Worm (Caenorhabditis elegans) whole organism, L4/young adult: ENCODE measurements around the gene lgc-56.

Experiments used
- W03F9.2 ChIP-seq: fragments of 150-350 bp; optimal IDR thresholded peaks from 2 replicates; lab custom pipeline; 2014; ENCODE audit warnings: missing biosample characterization, missing genetic modification characterization
- dao-5 ChIP-seq: sonication (generic microtip); optimal IDR thresholded peaks from 2 replicates; lab custom pipeline; 2016; ENCODE audit warnings: missing genotype, missing genetic modification characterization, moderate library complexity, missing compliant biosample characterization
- him-1 ChIP-seq: sonication (generic microtip); optimal IDR thresholded peaks from 2 replicates; lab custom pipeline; 2016; ENCODE audit warnings: missing genotype, missing genetic modification reagents, missing genetic modification characterization, missing compliant biosample characterization

DNA sequence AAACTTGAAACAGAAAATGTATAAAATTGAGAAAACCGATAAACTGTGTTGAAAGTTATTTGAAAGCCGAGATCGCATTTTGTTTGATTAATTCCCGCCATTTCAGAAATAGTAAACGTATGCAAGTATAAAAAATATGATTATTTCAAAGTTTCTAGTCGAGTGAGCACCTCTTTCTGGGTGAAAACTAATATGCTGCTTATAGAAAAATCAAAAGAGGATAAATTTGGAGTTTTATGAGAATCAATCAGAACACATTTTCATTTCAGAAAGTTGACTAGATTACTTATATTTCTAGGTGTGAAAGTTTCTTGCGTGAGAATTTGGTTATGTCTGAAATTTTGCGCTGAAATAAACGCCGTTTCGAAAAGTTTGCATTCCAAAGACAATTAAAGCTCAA, 27.3 kb downstream of the lgc-56 start, which contains the start of gene srb-13:
- TF ChIP-seq W03F9.2 = no peak
- no peak for TF ChIP-seq him-1 (tag; lab: Kevin White, UChicago)
- TF ChIP-seq dao-5 (tag; lab: Kevin White, UChicago) = no peak
